Fruit fly (Drosophila melanogaster) whole organism, embryonic: ENCODE results near the gene Tengl3.

Experiments
- Atf-2 ChIP-seq: fragments of 200-800 bp; sonication (Bioruptor generic); optimal IDR thresholded peaks from 2 replicates; lab custom pipeline; 2016; ENCODE audit warnings: missing biosample characterization, missing genetic modification characterization
- CG10209 ChIP-seq: fragments of 200-800 bp; sonication (Bioruptor generic); optimal IDR thresholded peaks from 3 replicates; lab custom pipeline; 2017; ENCODE audit warnings: missing biosample characterization, mild to moderate bottlenecking, missing genetic modification characterization, missing genetic modification reagents
- CG10565 ChIP-seq: fragments of 200-800 bp; sonication (Bioruptor generic); optimal IDR thresholded peaks from 3 replicates; lab custom pipeline; 2016; ENCODE audit warnings: missing biosample characterization, mild to moderate bottlenecking, missing genetic modification characterization
- CG10654 ChIP-seq: fragments of 200-800 bp; sonication (Bioruptor generic); optimal IDR thresholded peaks from 2 replicates; lab custom pipeline; 2016; ENCODE audit warnings: missing biosample characterization, missing genetic modification characterization
- CG11560 ChIP-seq: fragments of 200-800 bp; sonication (Bioruptor generic); IDR thresholded peaks from 3 replicates; pipeline ENCODE4 v1.3.6; 2022; ENCODE audit warnings: missing biosample characterization, missing genetic modification characterization
- CG12155 ChIP-seq: fragments of 200-800 bp; sonication (Bioruptor generic); optimal IDR thresholded peaks from 3 replicates; lab custom pipeline; 2016; ENCODE audit warnings: missing biosample characterization, missing genetic modification characterization
- CG12942 ChIP-seq: fragments of 200-800 bp; sonication (Bioruptor generic); optimal IDR thresholded peaks from 3 replicates; lab custom pipeline; 2016; ENCODE audit warnings: missing biosample characterization, missing genetic modification characterization
- CG13123 ChIP-seq: fragments of 200-800 bp; sonication (Bioruptor generic); optimal IDR thresholded peaks from 2 replicates; lab custom pipeline; 2016; ENCODE audit warnings: missing biosample characterization, missing genetic modification characterization
- CG13775 ChIP-seq: fragments of 200-800 bp; sonication (Bioruptor generic); optimal IDR thresholded peaks from 3 replicates; lab custom pipeline; 2017; ENCODE audit warnings: missing biosample characterization, mild to moderate bottlenecking, missing genetic modification characterization
- CG14860 ChIP-seq: fragments of 200-800 bp; sonication (Bioruptor generic); IDR thresholded peaks from 3 replicates; pipeline ENCODE4 v1.3.6; 2022; ENCODE audit warnings: missing biosample characterization, missing genetic modification characterization; ENCODE audit not compliant: partially characterized antibody
- CG1647 ChIP-seq: fragments of 200-800 bp; sonication (Bioruptor generic); optimal IDR thresholded peaks from 3 replicates; lab custom pipeline; 2016; ENCODE audit warnings: missing biosample characterization, missing genetic modification characterization
- CG17802 ChIP-seq: fragments of 200-800 bp; sonication (Bioruptor generic); optimal IDR thresholded peaks from 2 replicates; lab custom pipeline; 2018; ENCODE audit warnings: missing biosample characterization, mild to moderate bottlenecking, missing genetic modification characterization, moderate library complexity
- CG1792 ChIP-seq: fragments of 200-800 bp; sonication (Bioruptor generic); optimal IDR thresholded peaks from 2 replicates; lab custom pipeline; 2016; ENCODE audit warnings: missing biosample characterization, missing genetic modification characterization
- CG2875 ChIP-seq: fragments of 200-800 bp; sonication (Bioruptor generic); optimal IDR thresholded peaks from 2 replicates; lab custom pipeline; 2017; ENCODE audit warnings: missing biosample characterization, mild to moderate bottlenecking, missing genetic modification characterization, missing genetic modification reagents
- CG3065 ChIP-seq: fragments of 200-800 bp; sonication (Bioruptor generic); optimal IDR thresholded peaks from 2 replicates; lab custom pipeline; 2016; ENCODE audit warnings: missing biosample characterization, missing genetic modification characterization
- CG3847 ChIP-seq: fragments of 200-800 bp; sonication (Bioruptor generic); IDR thresholded peaks from 2 replicates; pipeline ENCODE4 v1.3.6; 2022; ENCODE audit warnings: missing biosample characterization, missing genetic modification characterization
- CG3995 ChIP-seq: fragments of 200-800 bp; sonication (Bioruptor generic); optimal IDR thresholded peaks from 3 replicates; lab custom pipeline; 2016; ENCODE audit warnings: missing biosample characterization, missing genetic modification characterization
- CG4730 ChIP-seq: fragments of 200-800 bp; sonication (Bioruptor generic); IDR thresholded peaks from 2 replicates; pipeline ENCODE4 v1.3.6; 2022; ENCODE audit warnings: missing biosample characterization, missing genetic modification characterization
- CG8359 ChIP-seq: fragments of 200-800 bp; sonication (Bioruptor generic); optimal IDR thresholded peaks from 2 replicates; lab custom pipeline; 2017; ENCODE audit warnings: missing biosample characterization, mild to moderate bottlenecking, missing genetic modification characterization, borderline replicate concordance
- CG9817 ChIP-seq: fragments of 200-800 bp; sonication (Bioruptor generic); optimal IDR thresholded peaks from 2 replicates; lab custom pipeline; 2018; ENCODE audit warnings: missing biosample characterization, mild to moderate bottlenecking, missing genetic modification characterization, moderate library complexity
- Doc2 ChIP-seq: fragments of 200-800 bp; sonication (Bioruptor generic); IDR thresholded peaks from 2 replicates; pipeline ENCODE4 v1.3.6; 2022; ENCODE audit warnings: missing biosample characterization, missing genetic modification characterization
- Ets97D ChIP-seq: fragments of 200-800 bp; sonication (Bioruptor generic); optimal IDR thresholded peaks from 3 replicates; lab custom pipeline; 2016; ENCODE audit warnings: missing biosample characterization, missing genetic modification characterization
- Fer1 ChIP-seq: fragments of 200-800 bp; sonication (Bioruptor generic); optimal IDR thresholded peaks from 2 replicates; lab custom pipeline; 2017; ENCODE audit warnings: missing biosample characterization, mild to moderate bottlenecking, missing genetic modification characterization
- Fer3 ChIP-seq: fragments of 200-800 bp; sonication (Bioruptor generic); optimal IDR thresholded peaks from 2 replicates; lab custom pipeline; 2018; ENCODE audit warnings: missing biosample characterization, mild to moderate bottlenecking, missing genetic modification characterization, moderate library complexity
- HHEX ChIP-seq: fragments of 200-800 bp; sonication (Bioruptor generic); optimal IDR thresholded peaks from 3 replicates; lab custom pipeline; 2017; ENCODE audit warnings: missing biosample characterization, mild to moderate bottlenecking, missing genetic modification characterization, missing genetic modification reagents
- HLH3B ChIP-seq: fragments of 200-800 bp; sonication (Bioruptor generic); IDR thresholded peaks from 2 replicates; pipeline ENCODE4 v1.3.6; 2022; ENCODE audit warnings: missing biosample characterization, missing genetic modification characterization
- Hr78 ChIP-seq, 2 experiments: fragments of 200-800 bp in 1 of 2; fragments of >200 bp in 1 of 2; sonication (Bioruptor generic) in 1 of 2; optimal IDR thresholded peaks; 2 replicates each; lab custom pipeline; 2017 to 2019; ENCODE audit warnings: missing biosample characterization in 2 of 2, missing genetic modification characterization in 2 of 2, mild to moderate bottlenecking in 1 of 2, moderate library complexity in 1 of 2
- Hsf ChIP-seq: fragments of 200-800 bp; sonication (Bioruptor generic); optimal IDR thresholded peaks from 3 replicates; lab custom pipeline; 2016; ENCODE audit warnings: missing biosample characterization, missing genetic modification characterization
- Mrtf ChIP-seq: fragments of 200-800 bp; sonication (Bioruptor generic); IDR thresholded peaks from 3 replicates; pipeline ENCODE4 v1.3.6; 2022; ENCODE audit warnings: missing biosample characterization, missing genetic modification characterization
- NC2α ChIP-seq: fragments of 200-800 bp; sonication (Bioruptor generic); optimal IDR thresholded peaks from 2 replicates; lab custom pipeline; 2016; ENCODE audit warnings: missing biosample characterization, missing genetic modification characterization
- Oaz ChIP-seq: fragments of 200-800 bp; sonication (Bioruptor generic); IDR thresholded peaks from 2 replicates; pipeline ENCODE4 v1.3.6; 2022; ENCODE audit warnings: missing biosample characterization, missing genetic modification characterization
- Sin3A ChIP-seq: fragments of >200 bp; optimal IDR thresholded peaks from 2 replicates; lab custom pipeline; 2018
- Taf1 ChIP-seq: fragments of 200-800 bp; sonication (Bioruptor generic); IDR thresholded peaks from 2 replicates; pipeline ENCODE4 v1.3.6; 2022; ENCODE audit warnings: missing biosample characterization, missing genetic modification characterization
- Trl ChIP-seq, 3 experiments: fragments of >200 bp in 2 of 3; fragments of 200-800 bp in 1 of 3; sonication (Bioruptor generic) in 1 of 3; optimal IDR thresholded peaks; 2 replicates in 1 of 3; 3 replicates in 2 of 3; lab custom pipeline; 2016 to 2017; ENCODE audit warnings: missing biosample characterization in 1 of 3, missing genetic modification characterization in 1 of 3
- bcd ChIP-seq: fragments of 200-800 bp; sonication (Bioruptor generic); optimal IDR thresholded peaks from 2 replicates; lab custom pipeline; 2017; ENCODE audit warnings: missing biosample characterization, mild to moderate bottlenecking, missing genetic modification characterization
- bigmax ChIP-seq: fragments of 200-800 bp; sonication (Bioruptor generic); optimal IDR thresholded peaks from 2 replicates; lab custom pipeline; 2018; ENCODE audit warnings: missing biosample characterization, mild to moderate bottlenecking, missing genetic modification characterization
- btn ChIP-seq: fragments of 200-800 bp; sonication (Bioruptor generic); optimal IDR thresholded peaks from 2 replicates; lab custom pipeline; 2016; ENCODE audit warnings: missing biosample characterization, missing genetic modification characterization
- da ChIP-seq: fragments of 200-800 bp; sonication (Bioruptor generic); optimal IDR thresholded peaks from 2 replicates; lab custom pipeline; 2016; ENCODE audit warnings: missing biosample characterization, missing genetic modification characterization
- emc ChIP-seq: fragments of 200-800 bp; sonication (Bioruptor generic); optimal IDR thresholded peaks from 2 replicates; lab custom pipeline; 2016; ENCODE audit warnings: missing biosample characterization, missing genetic modification characterization
- fd102C ChIP-seq: fragments of 200-800 bp; sonication (Bioruptor generic); optimal IDR thresholded peaks from 2 replicates; lab custom pipeline; 2018; ENCODE audit warnings: missing biosample characterization, mild to moderate bottlenecking, missing genetic modification characterization, moderate library complexity
- gsb-n ChIP-seq: fragments of 200-800 bp; sonication (Bioruptor generic); optimal IDR thresholded peaks from 3 replicates; lab custom pipeline; 2018; ENCODE audit warnings: missing biosample characterization, mild to moderate bottlenecking, missing genetic modification characterization
- h ChIP-seq: fragments of >200 bp; optimal IDR thresholded peaks from 2 replicates; lab custom pipeline; 2017
- hb ChIP-seq: fragments of 200-800 bp; sonication (Bioruptor generic); IDR thresholded peaks from 3 replicates; pipeline ENCODE4 v1.3.6; 2022; ENCODE audit warnings: missing biosample characterization, missing genetic modification characterization; ENCODE audit not compliant: partially characterized antibody
- maf-S ChIP-seq: fragments of 200-800 bp; sonication (Bioruptor generic); optimal IDR thresholded peaks from 2 replicates; lab custom pipeline; 2016; ENCODE audit warnings: missing biosample characterization, missing genetic modification characterization
- mld ChIP-seq: fragments of 200-800 bp; sonication (Bioruptor generic); IDR thresholded peaks from 3 replicates; pipeline ENCODE4 v1.3.6; 2022; ENCODE audit warnings: missing biosample characterization, missing genetic modification characterization; ENCODE audit not compliant: partially characterized antibody
- peb ChIP-seq: fragments of 200-800 bp; sonication (Bioruptor generic); IDR thresholded peaks from 2 replicates; pipeline ENCODE4 v1.3.6; 2022; ENCODE audit warnings: missing biosample characterization, missing genetic modification characterization
- slbo ChIP-seq: fragments of 200-800 bp; sonication (Bioruptor generic); IDR thresholded peaks from 2 replicates; pipeline ENCODE4 v1.3.6; 2022; ENCODE audit warnings: missing biosample characterization, missing genetic modification characterization
- sug ChIP-seq: fragments of 200-800 bp; optimal IDR thresholded peaks from 2 replicates; lab custom pipeline; 2019; ENCODE audit warnings: missing biosample characterization, mild to moderate bottlenecking, missing genetic modification characterization, moderate library complexity
- trem ChIP-seq: fragments of 200-800 bp; optimal IDR thresholded peaks from 3 replicates; lab custom pipeline; 2019; ENCODE audit warnings: missing biosample characterization, mild to moderate bottlenecking, missing genetic modification characterization, moderate library complexity

Gene Tengl3

dm6 chr2L:2198613-2199432 is 39.2 kb downstream of the Tengl3 start (continued):
- peak; percentile 65 for TF ChIP-seq trem (tag; lab: Kevin White, UChicago)
- peak; percentile 74 for TF ChIP-seq CG1647
- peak; percentile 77 for TF ChIP-seq CG17802 (tag; lab: Kevin White, UChicago)
- peak; percentile 70 for TF ChIP-seq Ets97D (GFP tag; lab: Kevin White, UChicago)
- TF ChIP-seq bigmax (GFP tag; lab: Kevin White, UChicago): no peak
- TF ChIP-seq CG13775 (GFP tag; lab: Kevin White, UChicago): peak; percentile 77
- no peak for TF ChIP-seq CG3995 (GFP tag; lab: Kevin White, UChicago)
- no peak for TF ChIP-seq Oaz (GFP tag; lab: Robert Waterston, UW)
- TF ChIP-seq CG3065 (GFP tag; lab: Kevin White, UChicago): no peak
- TF ChIP-seq Hsf (GFP tag; lab: Kevin White, UChicago): peak; percentile 82
- no peak for TF ChIP-seq Taf1 (GFP tag; lab: Robert Waterston, UW)
- TF ChIP-seq Fer3: peak; percentile 78
- TF ChIP-seq CG12942 (GFP tag; lab: Kevin White, UChicago): peak; percentile 81
- peak; percentile 86 for TF ChIP-seq bcd
- TF ChIP-seq CG10565: peak; percentile 48
- no peak for TF ChIP-seq CG14860 (GFP tag; lab: Robert Waterston, UW)
- TF ChIP-seq HHEX (GFP tag; lab: Kevin White, UChicago): peak; percentile 82
- TF ChIP-seq CG12155 (GFP tag; lab: Kevin White, UChicago): peak; percentile 79
- TF ChIP-seq CG10209 (GFP tag; lab: Kevin White, UChicago): peak; percentile 88
- TF ChIP-seq NC2α: peak; percentile 85
- TF ChIP-seq da (GFP tag; lab: Kevin White, UChicago): peak; percentile 63
- TF ChIP-seq CG2875 (GFP tag; lab: Kevin White, UChicago): peak; percentile 83
- peak; percentile 86 for TF ChIP-seq gsb-n (tag; lab: Kevin White, UChicago)
- no peak for TF ChIP-seq HLH3B
- TF ChIP-seq slbo: no peak
- TF ChIP-seq maf-S: peak; percentile 82
- TF ChIP-seq Mrtf (GFP tag; lab: Robert Waterston, UW): no peak
- TF ChIP-seq CG1792 (GFP tag; lab: Kevin White, UChicago): peak; percentile 90
- peak; percentile 83 for TF ChIP-seq btn (GFP tag; lab: Kevin White, UChicago)
- TF ChIP-seq CG8359: peak; percentile 73
- no peak for TF ChIP-seq h
- no peak for TF ChIP-seq Doc2 (GFP tag; lab: Robert Waterston, UW)
- no peak for TF ChIP-seq fd102C (GFP tag; lab: Kevin White, UChicago)
- TF ChIP-seq CG9817: peak; percentile 61
- TF ChIP-seq hb: no peak
- peak; percentile 82 for TF ChIP-seq Fer1 (GFP tag; lab: Kevin White, UChicago)
- TF ChIP-seq Atf-2 (GFP tag; lab: Kevin White, UChicago): peak; percentile 86
- TF ChIP-seq emc (GFP tag; lab: Kevin White, UChicago): peak; percentile 62
- TF ChIP-seq mld (GFP tag; lab: Robert Waterston, UW): no peak
- peak in 1 of 2 experiments; percentile 66 for TF ChIP-seq Hr78 (GFP tag; optimal IDR thresholded peaks at IDR 0.05; lab: Kevin White, UChicago)
- TF ChIP-seq peb (GFP tag; lab: Robert Waterston, UW): no peak
- peak; percentile 65 for TF ChIP-seq CG13123 (GFP tag; lab: Kevin White, UChicago)
- no peak for TF ChIP-seq CG3847 (GFP tag; lab: Robert Waterston, UW)
- TF ChIP-seq Sin3A: no peak
- TF ChIP-seq CG4730: no peak
- TF ChIP-seq sug (tag; lab: Kevin White, UChicago): peak; percentile 94
- no peak for TF ChIP-seq Trl (optimal IDR thresholded peaks at IDR 0.05; lab: Kevin White, UChicago)
- peak; percentile 90 for TF ChIP-seq Trl (GFP tag; optimal IDR thresholded peaks at IDR 0.05; lab: Kevin White, UChicago)
- no peak for TF ChIP-seq CG11560 (tag; lab: Robert Waterston, UW)
- TF ChIP-seq CG10654 (GFP tag; lab: Kevin White, UChicago): peak; percentile 81
